Fruit fly (Drosophila melanogaster): ENCODE results near the gene Ptip.

- TF ChIP-seq usp (GFP tag; optimal IDR thresholded peaks at IDR 0.05) (no peak), CG8478 (optimal IDR thresholded peaks at IDR 0.05) (no peak), Dll (optimal IDR thresholded peaks at IDR 0.05) (no peak)
Measured at dm6 chr3L:14059266-14059974, 30.5 kb upstream of the Ptip start.
